Worm (Caenorhabditis elegans) whole organism, mixed stage, embryonic: Measurements from ENCODE around the gene npr-5.

Source experiments
- M03D4.4 ChIP-seq: sonication (generic microtip); optimal IDR thresholded peaks from 2 replicates; lab custom pipeline; 2017; ENCODE audit warnings: mild to moderate bottlenecking, missing genetic modification characterization, missing compliant biosample characterization
- bed-3 ChIP-seq: fragments of 200-800 bp; sonication (Bioruptor generic); optimal IDR thresholded peaks from 3 replicates; lab custom pipeline; 2018; ENCODE audit warnings: mild to moderate bottlenecking, missing genetic modification characterization, moderate library complexity, missing compliant biosample characterization
- blmp-1 ChIP-seq: fragments of 150-350 bp; optimal IDR thresholded peaks from 2 replicates; lab custom pipeline; 2014; ENCODE audit warnings: missing biosample characterization, missing genetic modification characterization
- ceh-43 ChIP-seq: fragments of 200-800 bp; sonication (Bioruptor generic); optimal IDR thresholded peaks from 2 replicates; lab custom pipeline; 2018; ENCODE audit warnings: mild to moderate bottlenecking, missing genetic modification characterization, moderate library complexity, missing compliant biosample characterization
- ceh-83 ChIP-seq: fragments of 200-800 bp; sonication (Bioruptor generic); optimal IDR thresholded peaks from 2 replicates; lab custom pipeline; 2018; ENCODE audit warnings: mild to moderate bottlenecking, missing genetic modification characterization, missing compliant biosample characterization
- ces-1 ChIP-seq: fragments of 150-350 bp; optimal IDR thresholded peaks from 2 replicates; lab custom pipeline; 2014; ENCODE audit warnings: missing biosample characterization, missing genetic modification reagents, missing genetic modification characterization
- cnd-1 ChIP-seq: fragments of 200-800 bp; sonication (Bioruptor generic); optimal IDR thresholded peaks from 2 replicates; lab custom pipeline; 2018; ENCODE audit warnings: mild to moderate bottlenecking, missing genetic modification characterization, missing compliant biosample characterization
- drap-1 ChIP-seq: fragments of 200-800 bp; sonication (Bioruptor generic); optimal IDR thresholded peaks from 3 replicates; lab custom pipeline; 2018; ENCODE audit warnings: mild to moderate bottlenecking, missing genetic modification characterization, missing compliant biosample characterization
- elt-1 ChIP-seq: sonication (generic microtip); optimal IDR thresholded peaks from 2 replicates; lab custom pipeline; 2017; ENCODE audit warnings: missing genetic modification characterization, mild to moderate bottlenecking, missing compliant biosample characterization, antibody characterized with exemption, moderate library complexity, borderline replicate concordance; ENCODE audit not compliant: insufficient read depth
- elt-3 ChIP-seq: fragments of 150-350 bp; optimal IDR thresholded peaks from 2 replicates; lab custom pipeline; 2014; ENCODE audit warnings: missing biosample characterization, missing genetic modification characterization
- flh-1 ChIP-seq: fragments of 200-800 bp; sonication (Bioruptor generic); optimal IDR thresholded peaks from 2 replicates; lab custom pipeline; 2018; ENCODE audit warnings: mild to moderate bottlenecking, missing genetic modification characterization, moderate library complexity, missing compliant biosample characterization
- ham-2 ChIP-seq: fragments of 200-800 bp; sonication (Bioruptor generic); optimal IDR thresholded peaks from 2 replicates; lab custom pipeline; 2018; ENCODE audit warnings: mild to moderate bottlenecking, missing genetic modification characterization, missing compliant biosample characterization
- hlh-1 ChIP-seq: fragments of 150-350 bp; optimal IDR thresholded peaks from 2 replicates; lab custom pipeline; 2014; ENCODE audit warnings: missing biosample characterization, missing genetic modification reagents, missing genetic modification characterization
- lin-32 ChIP-seq: fragments of 200-800 bp; sonication (Bioruptor generic); optimal IDR thresholded peaks from 2 replicates; lab custom pipeline; 2018; ENCODE audit warnings: mild to moderate bottlenecking, missing genetic modification characterization, missing compliant biosample characterization
- lsy-2 ChIP-seq: fragments of 150-350 bp; optimal IDR thresholded peaks from 2 replicates; lab custom pipeline; 2014; ENCODE audit warnings: missing biosample characterization, missing genetic modification characterization
- mep-1 ChIP-seq: fragments of 150-350 bp; optimal IDR thresholded peaks from 2 replicates; lab custom pipeline; 2017; ENCODE audit warnings: missing biosample characterization, missing genetic modification reagents, missing genetic modification characterization, inconsistent platforms
- mls-2 ChIP-seq: sonication (generic microtip); optimal IDR thresholded peaks from 2 replicates; lab custom pipeline; 2016; ENCODE audit warnings: mild to moderate bottlenecking, missing genetic modification characterization, moderate library complexity, missing compliant biosample characterization
- nhr-12 ChIP-seq: fragments of 150-350 bp; optimal IDR thresholded peaks from 2 replicates; lab custom pipeline; 2014; ENCODE audit warnings: missing biosample characterization, missing genetic modification characterization
- nhr-2 ChIP-seq: fragments of 150-350 bp; optimal IDR thresholded peaks from 2 replicates; lab custom pipeline; 2014; ENCODE audit warnings: missing biosample characterization, missing genetic modification characterization
- nhr-237 ChIP-seq: fragments of 150-350 bp; optimal IDR thresholded peaks from 2 replicates; lab custom pipeline; 2014; ENCODE audit warnings: missing biosample characterization, missing genetic modification characterization
- nhr-28 ChIP-seq: fragments of 150-350 bp; optimal IDR thresholded peaks from 2 replicates; lab custom pipeline; 2014; ENCODE audit warnings: missing biosample characterization, missing genetic modification characterization
- nhr-76 ChIP-seq: sonication (generic microtip); optimal IDR thresholded peaks from 2 replicates; lab custom pipeline; 2017; ENCODE audit warnings: missing biosample characterization, missing genetic modification characterization
- pha-4 ChIP-seq: fragments of 150-350 bp; optimal IDR thresholded peaks from 2 replicates; lab custom pipeline; 2018; ENCODE audit warnings: missing biosample characterization, missing genetic modification reagents, missing genetic modification characterization
- sem-2 ChIP-seq: fragments of 200-800 bp; sonication (Bioruptor generic); optimal IDR thresholded peaks from 2 replicates; lab custom pipeline; 2018; ENCODE audit warnings: mild to moderate bottlenecking, missing genetic modification characterization, missing compliant biosample characterization
- snpc-4 ChIP-seq: fragments of 150-350 bp; optimal IDR thresholded peaks from 2 replicates; lab custom pipeline; 2014; ENCODE audit warnings: missing biosample characterization, missing genetic modification characterization
- sptf-1 ChIP-seq: sonication (generic microtip); optimal IDR thresholded peaks from 2 replicates; lab custom pipeline; 2017; ENCODE audit warnings: mild to moderate bottlenecking, missing genetic modification characterization, moderate library complexity, missing compliant biosample characterization
- tbx-8 ChIP-seq: fragments of 200-800 bp; sonication (Bioruptor generic); optimal IDR thresholded peaks from 2 replicates; lab custom pipeline; 2018; ENCODE audit warnings: mild to moderate bottlenecking, missing genetic modification characterization, moderate library complexity, missing compliant biosample characterization
- unc-39 ChIP-seq: fragments of 150-350 bp; optimal IDR thresholded peaks from 2 replicates; lab custom pipeline; 2014; ENCODE audit warnings: missing biosample characterization, missing genetic modification characterization
- unc-62 ChIP-seq: fragments of 150-350 bp; optimal IDR thresholded peaks from 2 replicates; lab custom pipeline; 2014; ENCODE audit warnings: missing biosample characterization, missing genetic modification reagents, missing genetic modification characterization
- zip-8 ChIP-seq: fragments of 150-350 bp; optimal IDR thresholded peaks from 2 replicates; lab custom pipeline; 2014; ENCODE audit warnings: missing biosample characterization, missing genetic modification characterization
- ztf-11 ChIP-seq: fragments of 150-350 bp; optimal IDR thresholded peaks from 2 replicates; lab custom pipeline; 2014; ENCODE audit warnings: missing biosample characterization, missing genetic modification characterization

Gene npr-5

ce11 chrV:311485-312090 lies 30.1 kb upstream of the npr-5 start, which contains the start of gene phf-10 (continued):
- peak; percentile 77 for TF ChIP-seq ces-1 (GFP tag; lab: Kevin White, UChicago)
- TF ChIP-seq pha-4 (tag; lab: Kevin White, UChicago): no peak
- no peak for TF ChIP-seq sem-2 (GFP tag; lab: Kevin White, UChicago)
- peak; percentile 28 for TF ChIP-seq mls-2 (tag; lab: Kevin White, UChicago)
- TF ChIP-seq nhr-12: no peak
- TF ChIP-seq mep-1 (tag; lab: Kevin White, UChicago): no peak

- TF ChIP-seq mep-1 (tag; lab: Kevin White, UChicago) (no peak), cnd-1 (tag; lab: Kevin White, UChicago) (no peak), nhr-2 (tag; lab: Kevin White, UChicago) (no peak), M03D4.4 (no peak), drap-1 (GFP tag; lab: Kevin White, UChicago) (no peak), mls-2 (tag; lab: Kevin White, UChicago) (no peak), nhr-12 (no peak), unc-62 (GFP tag; lab: Kevin White, UChicago) (no peak), unc-39 (no peak)
Observed at ce11 chrV:304613-305012, 23.1 kb upstream of the npr-5 start, which contains the start of gene F33E11.3. Gene F33E11.3 (minus strand): TSS chrV:304713.

- TF ChIP-seq blmp-1 (no peak), unc-62 (GFP tag; lab: Kevin White, UChicago) (no peak)
Observed at ce11 chrV:303271-303670, 21.8 kb upstream of the npr-5 start.

- TF ChIP-seq ztf-11 (tag; lab: Kevin White, UChicago): no peak
- no peak for TF ChIP-seq unc-39
- TF ChIP-seq nhr-76 (tag; lab: Kevin White, UChicago): no peak
- no peak for TF ChIP-seq nhr-237 (tag; lab: Kevin White, UChicago)
- no peak for TF ChIP-seq ceh-83 (GFP tag; lab: Kevin White, UChicago)
- TF ChIP-seq zip-8 (tag; lab: Kevin White, UChicago): no peak
- TF ChIP-seq elt-1 (tag; lab: Kevin White, UChicago): no peak
- no peak for TF ChIP-seq bed-3 (GFP tag; lab: Kevin White, UChicago)
- TF ChIP-seq ces-1 (GFP tag; lab: Kevin White, UChicago): no peak
- TF ChIP-seq cnd-1 (tag; lab: Kevin White, UChicago): no peak
- TF ChIP-seq mep-1 (tag; lab: Kevin White, UChicago): no peak
- no peak for TF ChIP-seq flh-1 (GFP tag; lab: Kevin White, UChicago)
- TF ChIP-seq nhr-12: no peak
- TF ChIP-seq ceh-43 (GFP tag; lab: Kevin White, UChicago): no peak
- no peak for TF ChIP-seq nhr-28
- no peak for TF ChIP-seq sptf-1 (tag; lab: Kevin White, UChicago)
- TF ChIP-seq tbx-8 (GFP tag; lab: Kevin White, UChicago): no peak
- no peak for TF ChIP-seq sem-2 (GFP tag; lab: Kevin White, UChicago)
- TF ChIP-seq M03D4.4: no peak
- no peak for TF ChIP-seq snpc-4 (tag; lab: Kevin White, UChicago)
Observed at ce11 chrV:298395-298794, 16.9 kb upstream of the npr-5 start.

ce11 chrV:297424-297991 lies 16.0 kb upstream of the npr-5 start, which contains the start of gene F33E11.2:
Gene F33E11.2 (plus strand): TSS chrV:297947.
- TF ChIP-seq lin-32 (GFP tag; lab: Kevin White, UChicago) (no peak), nhr-28 (no peak), ham-2 (GFP tag; lab: Kevin White, UChicago) (no peak), zip-8 (tag; lab: Kevin White, UChicago) (no peak), nhr-2 (tag; lab: Kevin White, UChicago) (no peak), hlh-1 (tag; lab: Kevin White, UChicago) (no peak), drap-1 (GFP tag; lab: Kevin White, UChicago) (no peak), blmp-1 (no peak), sptf-1 (tag; lab: Kevin White, UChicago) (no peak), M03D4.4 (no peak), nhr-12 (no peak), lsy-2 (tag; lab: Kevin White, UChicago) (no peak), elt-3 (tag; lab: Kevin White, UChicago) (no peak), snpc-4 (tag; lab: Kevin White, UChicago) (no peak), cnd-1 (tag; lab: Kevin White, UChicago) (no peak)
